Worm (Caenorhabditis elegans): ENCODE measurements around the gene icl-1.

The icl-1 gene

DNA sequence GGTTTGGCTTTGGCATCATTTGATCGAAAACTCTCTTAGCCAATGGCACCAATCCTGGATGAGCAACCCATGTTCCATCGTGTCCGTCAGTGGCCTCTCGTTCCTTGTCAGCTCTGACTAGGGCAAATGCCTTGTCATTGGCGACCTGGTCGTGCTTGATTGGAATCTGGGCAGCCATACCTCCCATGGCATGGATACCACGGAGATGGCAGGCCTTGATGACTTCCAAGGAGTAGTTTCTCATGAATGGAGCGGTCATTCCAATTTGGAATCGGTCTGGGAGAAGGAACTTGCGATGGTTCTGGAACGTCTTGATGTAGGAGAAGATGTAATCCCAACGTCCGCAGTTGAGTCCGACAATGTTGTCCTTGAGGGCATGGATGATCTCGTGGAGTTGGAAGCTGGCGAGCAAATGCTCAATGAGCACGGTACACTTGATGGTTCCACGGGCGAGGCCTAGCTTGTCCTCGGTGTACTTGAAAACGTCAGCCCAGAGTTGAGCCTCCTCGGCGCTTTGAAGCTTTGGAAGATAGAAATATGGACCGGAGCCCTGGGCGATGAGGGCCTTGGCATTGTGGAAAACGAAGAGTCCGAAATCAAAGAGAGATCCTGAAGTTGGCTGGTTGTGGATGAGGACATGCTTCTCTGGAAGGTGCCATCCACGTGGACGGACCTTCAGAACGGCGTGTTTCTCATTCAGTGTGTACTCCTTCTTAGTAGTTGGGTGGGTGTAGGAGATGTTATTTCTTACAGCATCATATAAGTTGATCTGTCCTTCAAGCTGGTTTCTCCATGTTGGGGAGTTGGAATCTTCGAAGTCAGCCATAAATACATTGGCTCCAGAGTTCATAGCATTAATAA is 2.6 kb downstream of the icl-1 start:
- TF ChIP-seq Y55F3AM.14 (GFP tag; optimal IDR thresholded peaks at IDR 0.05) = peak; percentile 14
- no peak for TF ChIP-seq R02D3.7 (tag; optimal IDR thresholded peaks at IDR 0.05)
- no peak for TF ChIP-seq unc-55 (GFP tag; optimal IDR thresholded peaks at IDR 0.05)
- TF ChIP-seq aly-2 (tag; optimal IDR thresholded peaks at IDR 0.05) = no peak
- TF ChIP-seq zag-1 (tag; optimal IDR thresholded peaks at IDR 0.05) = no peak
- TF ChIP-seq mab-5 (tag; optimal IDR thresholded peaks at IDR 0.05) = no peak
- no peak for TF ChIP-seq alr-1 (tag; optimal IDR thresholded peaks at IDR 0.05)
- TF ChIP-seq lsy-2 (tag; optimal IDR thresholded peaks at IDR 0.05) = no peak
- no peak for TF ChIP-seq ztf-11 (tag; optimal IDR thresholded peaks at IDR 0.05)
- no peak for TF ChIP-seq nhr-6 (tag; optimal IDR thresholded peaks at IDR 0.05)
- no peak for TF ChIP-seq C34F6.9 (tag; optimal IDR thresholded peaks at IDR 0.05)
- no peak for TF ChIP-seq sma-3 (GFP tag; optimal IDR thresholded peaks at IDR 0.05)
- no peak for TF ChIP-seq nhr-25 (tag; optimal IDR thresholded peaks at IDR 0.05)
- no peak for TF ChIP-seq egl-27 (tag; optimal IDR thresholded peaks at IDR 0.05)
- no peak for TF ChIP-seq lin-39 (tag; optimal IDR thresholded peaks at IDR 0.05)
- peak; percentile 41 for TF ChIP-seq sma-9 (GFP tag; optimal IDR thresholded peaks at IDR 0.05)
- TF ChIP-seq sma-9 (tag; optimal IDR thresholded peaks at IDR 0.05) = no peak
- TF ChIP-seq unc-62 (GFP tag; optimal IDR thresholded peaks at IDR 0.05) = no peak
- no peak for TF ChIP-seq nhr-12 (tag; optimal IDR thresholded peaks at IDR 0.05)
- no peak for TF ChIP-seq nhr-237 (tag; optimal IDR thresholded peaks at IDR 0.05)
- no peak for TF ChIP-seq skn-1 (tag; optimal IDR thresholded peaks at IDR 0.05)
- TF ChIP-seq nhr-129 (tag; optimal IDR thresholded peaks at IDR 0.05) = peak; percentile 35
- no peak for TF ChIP-seq nhr-77 (tag; optimal IDR thresholded peaks at IDR 0.05)
- TF ChIP-seq unc-39 (tag; optimal IDR thresholded peaks at IDR 0.05) = no peak
- TF ChIP-seq elt-1 (tag; optimal IDR thresholded peaks at IDR 0.05) = no peak
- TF ChIP-seq ztf-4 (tag; optimal IDR thresholded peaks at IDR 0.05) = no peak
- no peak for TF ChIP-seq elt-3 (tag; optimal IDR thresholded peaks at IDR 0.05)
- TF ChIP-seq lin-11 (tag; optimal IDR thresholded peaks at IDR 0.05) = peak; percentile 13
- TF ChIP-seq nhr-11 (tag; optimal IDR thresholded peaks at IDR 0.05) = no peak
- TF ChIP-seq lin-13 (GFP tag; optimal IDR thresholded peaks at IDR 0.05) = no peak
- TF ChIP-seq ceh-82 (tag; optimal IDR thresholded peaks at IDR 0.05) = no peak
- TF ChIP-seq snpc-4 (tag; optimal IDR thresholded peaks at IDR 0.05) = no peak
- no peak for TF ChIP-seq crh-2 (tag; optimal IDR thresholded peaks at IDR 0.05)
- TF ChIP-seq nhr-21 (tag; optimal IDR thresholded peaks at IDR 0.05) = peak; percentile 16
- no peak for TF ChIP-seq ZK546.5 (tag; optimal IDR thresholded peaks at IDR 0.05)
- no peak for TF ChIP-seq peb-1 (tag; optimal IDR thresholded peaks at IDR 0.05)
- no peak for TF ChIP-seq blmp-1 (tag; optimal IDR thresholded peaks at IDR 0.05; ENCODE audit: insufficient read depth)
- no peak for TF ChIP-seq fos-1 (tag; optimal IDR thresholded peaks at IDR 0.05)
- no peak for TF ChIP-seq mdl-1 (tag; optimal IDR thresholded peaks at IDR 0.05)
- TF ChIP-seq ztf-1 (GFP tag; conservative IDR thresholded peaks at IDR 0.05) = no peak
- no peak for TF ChIP-seq F13H6.1 (tag; optimal IDR thresholded peaks at IDR 0.05)
- no peak for TF ChIP-seq ceh-16 (tag; optimal IDR thresholded peaks at IDR 0.05)
- TF ChIP-seq ama-1 (optimal IDR thresholded peaks at IDR 0.05) = peak; percentile 92
- TF ChIP-seq mbf-1 (tag; optimal IDR thresholded peaks at IDR 0.05) = no peak
- TF ChIP-seq gmeb-1 (tag; optimal IDR thresholded peaks at IDR 0.05) = no peak
- TF ChIP-seq nhr-23 (tag; optimal IDR thresholded peaks at IDR 0.05) = no peak
- TF ChIP-seq sem-4 (tag; optimal IDR thresholded peaks at IDR 0.05) = no peak
- TF ChIP-seq dmd-4 (tag; optimal IDR thresholded peaks at IDR 0.05) = no peak
- no peak for TF ChIP-seq nhr-10 (tag; optimal IDR thresholded peaks at IDR 0.05)
